Worm (Caenorhabditis elegans) whole organism, L1 larva: ENCODE measurements around the gene str-66.
A peak's percentile ranks its signal among the peaks of the same experiment; 100 is the strongest.
"Not testable (repeated sequence)": the region's sequence is repeated elsewhere in the genome, so short reads cannot be mapped to it uniquely, and the experiment has no call there.

Experiments used
- F16B12.6 ChIP-seq: fragments of 150-350 bp; optimal IDR thresholded peaks from 2 replicates; lab custom pipeline; 2014; ENCODE audit warnings: missing biosample characterization, missing genetic modification characterization
- blmp-1 ChIP-seq: fragments of 150-350 bp; optimal IDR thresholded peaks from 2 replicates; lab custom pipeline; 2014; ENCODE audit warnings: missing biosample characterization, missing genetic modification characterization
- ceh-88 ChIP-seq: fragments of 200-800 bp; sonication (Bioruptor generic); IDR thresholded peaks from 2 replicates; pipeline ENCODE4 v1.3.6; 2022; ENCODE audit warnings: missing genetic modification characterization, missing compliant biosample characterization
- ceh-90 ChIP-seq: sonication (generic microtip); optimal IDR thresholded peaks from 2 replicates; lab custom pipeline; 2016; ENCODE audit warnings: missing genetic modification characterization, missing compliant biosample characterization
- dpl-1 ChIP-seq, 3 experiments: fragments of 150-350 bp in 2 of 3; sonication (generic microtip) in 1 of 3; optimal IDR thresholded peaks; 2 replicates each; lab custom pipeline; 2014 to 2017; ENCODE audit warnings: missing biosample characterization in 3 of 3, missing genetic modification characterization in 3 of 3, missing genetic modification reagents in 3 of 3
- efl-1 ChIP-seq, 4 experiments: fragments of 150-350 bp; optimal IDR thresholded peaks in 3 of 4; peaks in 1 of 4; 1 replicate in 1 of 4; 2 replicates in 3 of 4; lab custom pipeline; 2014; ENCODE audit warnings: missing biosample characterization in 2 of 4, missing genetic modification characterization in 2 of 4, missing genetic modification reagents in 2 of 4
- efl-3 ChIP-seq: fragments of 200-800 bp; sonication (Bioruptor generic); optimal IDR thresholded peaks from 2 replicates; lab custom pipeline; 2018; ENCODE audit warnings: mild to moderate bottlenecking, missing genetic modification characterization, missing compliant biosample characterization
- egl-27 ChIP-seq, 2 experiments: fragments of 150-350 bp in 1 of 2; sonication (generic microtip); optimal IDR thresholded peaks; 3 replicates each; lab custom pipeline; 2017 to 2018; ENCODE audit warnings: missing biosample characterization in 2 of 2, missing genetic modification characterization in 2 of 2, missing genetic modification reagents in 2 of 2
- elt-2 ChIP-seq: sonication (generic microtip); optimal IDR thresholded peaks from 2 replicates; lab custom pipeline; 2016; ENCODE audit warnings: missing genetic modification characterization, mild to moderate bottlenecking, inconsistent platforms, missing compliant biosample characterization, missing genetic modification reagents
- fkh-4 ChIP-seq: sonication (generic microtip); optimal IDR thresholded peaks from 2 replicates; lab custom pipeline; 2016; ENCODE audit warnings: missing compliant biosample characterization, missing genetic modification characterization, borderline replicate concordance
- hlh-4 ChIP-seq: sonication (generic microtip); optimal IDR thresholded peaks from 2 replicates; lab custom pipeline; 2016; ENCODE audit warnings: mild to moderate bottlenecking, missing genetic modification characterization, missing compliant biosample characterization
- irx-1 ChIP-seq: sonication (generic microtip); optimal IDR thresholded peaks from 2 replicates; lab custom pipeline; 2016; ENCODE audit warnings: missing genetic modification characterization, missing compliant biosample characterization
- isw-1 ChIP-seq: fragments of 200-800 bp; sonication (Bioruptor generic); IDR thresholded peaks from 2 replicates; pipeline ENCODE4 v1.3.6; 2022; ENCODE audit warnings: missing genetic modification characterization, missing compliant biosample characterization
- jun-1 ChIP-seq: fragments of 150-350 bp; optimal IDR thresholded peaks from 2 replicates; lab custom pipeline; 2014; ENCODE audit warnings: missing biosample characterization, missing genetic modification reagents, missing genetic modification characterization
- lin-13 ChIP-seq: fragments of 150-350 bp; optimal IDR thresholded peaks from 2 replicates; lab custom pipeline; 2014; ENCODE audit warnings: missing biosample characterization, missing genetic modification reagents, missing genetic modification characterization
- lir-3 ChIP-seq: sonication (generic microtip); optimal IDR thresholded peaks from 2 replicates; lab custom pipeline; 2016; ENCODE audit warnings: mild to moderate bottlenecking, missing genetic modification characterization, moderate library complexity, missing compliant biosample characterization; ENCODE audit not compliant: poor library complexity
- nhr-20 ChIP-seq: sonication (generic microtip); optimal IDR thresholded peaks from 2 replicates; lab custom pipeline; 2016; ENCODE audit warnings: mild to moderate bottlenecking, missing genetic modification characterization, missing compliant biosample characterization
- nhr-71 ChIP-seq: sonication (generic microtip); optimal IDR thresholded peaks from 2 replicates; lab custom pipeline; 2016; ENCODE audit warnings: mild to moderate bottlenecking, missing genetic modification characterization, moderate library complexity, missing compliant biosample characterization
- nhr-84 ChIP-seq: sonication (generic microtip); optimal IDR thresholded peaks from 2 replicates; lab custom pipeline; 2017; ENCODE audit warnings: missing biosample characterization, missing genetic modification characterization
- sptf-1 ChIP-seq: fragments of 150-350 bp; optimal IDR thresholded peaks from 2 replicates; lab custom pipeline; 2014; ENCODE audit warnings: missing biosample characterization, missing genetic modification characterization
- swsn-7 ChIP-seq: sonication (generic microtip); optimal IDR thresholded peaks from 2 replicates; lab custom pipeline; 2016; ENCODE audit warnings: missing genetic modification characterization, missing compliant biosample characterization
- tlp-1 ChIP-seq: fragments of 150-350 bp; optimal IDR thresholded peaks from 2 replicates; lab custom pipeline; 2014; ENCODE audit warnings: missing biosample characterization, missing genetic modification characterization
- unc-98 ChIP-seq: fragments of 200-800 bp; sonication (Bioruptor generic); IDR thresholded peaks from 2 replicates; pipeline ENCODE4 v1.3.6; 2022; ENCODE audit warnings: missing genetic modification characterization, missing compliant biosample characterization
- xbp-1 ChIP-seq: sonication (generic microtip); optimal IDR thresholded peaks from 2 replicates; lab custom pipeline; 2016; ENCODE audit warnings: missing genetic modification characterization, missing compliant biosample characterization
- zag-1 ChIP-seq: fragments of 150-350 bp; optimal IDR thresholded peaks from 2 replicates; lab custom pipeline; 2014; ENCODE audit warnings: missing biosample characterization, missing genetic modification characterization
- ztf-4 ChIP-seq: fragments of 150-350 bp; optimal IDR thresholded peaks from 2 replicates; lab custom pipeline; 2014; ENCODE audit warnings: missing biosample characterization, missing genetic modification characterization

Gene str-66

ce11 chrV:3064418-3064817 is 39.6 kb downstream of the str-66 start, which contains the start of gene srt-16:
srt-16 (minus strand) TSS chrV:3064518.
- not testable (repeated sequence) for TF ChIP-seq ceh-88 (GFP tag; lab: Robert Waterston, UW); nhr-71 (tag; lab: Kevin White, UChicago); swsn-7

ce11 chrV:3062078-3062477 is 42.0 kb downstream of the str-66 start, which contains the start of gene srt-15:
srt-15 (minus strand) TSS chrV:3062178.
- TF ChIP-seq jun-1 (tag; lab: Kevin White, UChicago), result no peak
- TF ChIP-seq dpl-1 (GFP tag; optimal IDR thresholded peaks at IDR 0.05; lab: Kevin White, UChicago), result no peak
- no peak for TF ChIP-seq F16B12.6 (tag; lab: Kevin White, UChicago)
- TF ChIP-seq elt-2, result no peak
- TF ChIP-seq isw-1 (GFP tag; lab: Robert Waterston, UW), result no peak
- TF ChIP-seq zag-1 (tag; lab: Kevin White, UChicago), result no peak
- TF ChIP-seq lin-13 (GFP tag; lab: Kevin White, UChicago), result no peak
- TF ChIP-seq irx-1, result no peak
- TF ChIP-seq hlh-4 (tag; lab: Kevin White, UChicago), result no peak
- TF ChIP-seq fkh-4 (tag; lab: Kevin White, UChicago), result no peak
- TF ChIP-seq nhr-20, result no peak
- no peak for TF ChIP-seq unc-98 (GFP tag; lab: Robert Waterston, UW)

ce11 chrV:3058996-3059395 is 45.0 kb downstream of the str-66 start, which contains the start of gene str-244:
str-244 (minus strand) TSS chrV:3059096.
- TF ChIP-seq nhr-84, result no peak
- no peak for TF ChIP-seq ztf-4 (tag; lab: Kevin White, UChicago)
- TF ChIP-seq xbp-1 (tag; lab: Kevin White, UChicago), result no peak
- TF ChIP-seq egl-27 (tag; optimal IDR thresholded peaks at IDR 0.05; lab: Kevin White, UChicago), result no peak
- TF ChIP-seq tlp-1, result no peak
- no peak for TF ChIP-seq lin-13 (GFP tag; lab: Kevin White, UChicago)
- no peak for TF ChIP-seq lir-3 (tag; lab: Kevin White, UChicago)
- TF ChIP-seq ceh-90 (tag; lab: Kevin White, UChicago), result no peak
- TF ChIP-seq efl-3 (GFP tag; lab: Kevin White, UChicago), result no peak
- TF ChIP-seq jun-1 (tag; lab: Kevin White, UChicago), result no peak
- no peak for TF ChIP-seq blmp-1 (tag; lab: Kevin White, UChicago)
- TF ChIP-seq sptf-1 (tag; lab: Kevin White, UChicago), result no peak

ce11 chrV:3054254-3054653 is 49.8 kb downstream of the str-66 start, which contains the start of gene C50H11.8:
C50H11.8 (plus strand) TSS chrV:3054554.
- no peak for TF ChIP-seq efl-1 (optimal IDR thresholded peaks at IDR 0.05; lab: Kevin White, UChicago)
- TF ChIP-seq efl-1 (GFP tag; optimal IDR thresholded peaks at IDR 0.05 in 1 of 2; lab: Kevin White, UChicago), result peak in 1 of 2 experiments; percentile 18
- TF ChIP-seq dpl-1 (GFP tag; optimal IDR thresholded peaks at IDR 0.05; lab: Kevin White, UChicago), result no peak
- TF ChIP-seq, all 84 proteins: peak for 1
